Worm (Caenorhabditis elegans) whole organism, L4 larva: ENCODE data around the gene K08F9.1.

Experiments
- R02D3.7 ChIP-seq: fragments of 150-350 bp; sonication (generic microtip); optimal IDR thresholded peaks from 3 replicates; lab custom pipeline; 2014; ENCODE audit warnings: missing biosample characterization, missing genetic modification characterization
- T26A8.4 ChIP-seq: fragments of 200-800 bp; sonication (Bioruptor generic); IDR thresholded peaks from 2 replicates; pipeline ENCODE4 v1.3.6; 2022; ENCODE audit warnings: missing genetic modification characterization, missing compliant biosample characterization
- aly-2 ChIP-seq: sonication (generic microtip); optimal IDR thresholded peaks from 2 replicates; lab custom pipeline; 2018; ENCODE audit warnings: missing biosample characterization, missing genetic modification characterization
- ces-1 ChIP-seq: fragments of 150-350 bp; sonication (generic microtip); optimal IDR thresholded peaks from 4 replicates; lab custom pipeline; 2014; ENCODE audit warnings: missing biosample characterization, missing genetic modification reagents, missing genetic modification characterization
- daf-8 ChIP-seq: fragments of 200-800 bp; sonication (Bioruptor generic); IDR thresholded peaks from 2 replicates; pipeline ENCODE4 v1.3.6; 2022; ENCODE audit warnings: missing genetic modification characterization, missing compliant biosample characterization
- lin-13 ChIP-seq: fragments of 150-350 bp; optimal IDR thresholded peaks from 2 replicates; lab custom pipeline; 2014; ENCODE audit warnings: missing biosample characterization, missing genetic modification reagents, missing genetic modification characterization
- lin-39 ChIP-seq: fragments of 150-350 bp; optimal IDR thresholded peaks from 2 replicates; lab custom pipeline; 2014; ENCODE audit warnings: missing biosample characterization, missing genetic modification reagents, missing genetic modification characterization
- mes-2 ChIP-seq: sonication (generic microtip); optimal IDR thresholded peaks from 2 replicates; lab custom pipeline; 2016; ENCODE audit warnings: missing genotype, mild to moderate bottlenecking, missing genetic modification characterization, missing compliant biosample characterization; ENCODE audit not compliant: poor library complexity, severe bottlenecking
- nhr-11 ChIP-seq: fragments of 150-350 bp; optimal IDR thresholded peaks from 2 replicates; lab custom pipeline; 2014; ENCODE audit warnings: missing biosample characterization, missing genetic modification characterization
- nhr-76 ChIP-seq: fragments of 150-350 bp; optimal IDR thresholded peaks from 2 replicates; lab custom pipeline; 2014; ENCODE audit warnings: missing biosample characterization, missing genetic modification characterization
- unc-62 ChIP-seq, 3 experiments: fragments of 150-350 bp in 1 of 3; sonication (generic microtip); optimal IDR thresholded peaks in 2 of 3; peaks in 1 of 3; 1 replicate in 1 of 3; 2 replicates in 2 of 3; lab custom pipeline; 2014 to 2017; ENCODE audit warnings: missing biosample characterization in 3 of 3, missing genetic modification characterization in 3 of 3, missing genetic modification reagents in 3 of 3, missing genotype in 1 of 3

DNA sequence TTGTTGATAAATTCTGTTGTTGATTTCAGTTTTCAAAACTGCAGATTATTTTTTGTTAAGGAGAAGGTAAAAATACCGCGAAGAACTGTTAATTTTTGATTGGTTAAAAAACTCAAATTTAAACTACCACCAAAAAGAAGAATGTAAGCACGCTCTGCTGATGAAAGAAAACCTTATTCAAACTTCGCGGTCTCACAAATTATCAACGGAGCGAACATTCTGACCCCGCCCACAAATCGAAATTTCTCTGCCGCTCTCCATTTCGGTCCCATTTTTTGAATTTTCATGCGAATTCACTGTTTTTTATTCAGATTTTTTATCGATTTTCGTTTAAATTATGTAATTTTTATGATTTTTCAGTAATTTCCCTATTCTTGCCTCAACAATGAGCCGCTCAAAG is 46.4 kb upstream of the K08F9.1 start, which contains the start of gene cyn-3:
- TF ChIP-seq daf-8 (no peak), unc-62 (GFP tag; optimal IDR thresholded peaks at IDR 0.05 in 1 of 2; lab: Kevin White, UChicago) (peak in 1 of 2 experiments; percentile 85), unc-62 (tag; optimal IDR thresholded peaks at IDR 0.05; lab: Kevin White, UChicago) (no peak), T26A8.4 (GFP tag; lab: Robert Waterston, UW) (peak; percentile 68), R02D3.7 (tag; lab: Kevin White, UChicago) (no peak), nhr-76 (tag; lab: Kevin White, UChicago) (no peak), lin-13 (no peak), mes-2 (tag; lab: Kevin White, UChicago) (peak; percentile 92), nhr-11 (tag; lab: Kevin White, UChicago) (peak; percentile 69), ces-1 (GFP tag; lab: Kevin White, UChicago) (no peak), lin-39 (tag; lab: Kevin White, UChicago) (no peak), aly-2 (tag; lab: Kevin White, UChicago) (no peak)
